Worm (Caenorhabditis elegans) whole organism, midembryonic: Measurements from ENCODE around the gene srx-84.

Source experiments
- T22C8.4 ChIP-seq: fragments of 200-800 bp; sonication (Bioruptor generic); IDR thresholded peaks from 2 replicates; pipeline ENCODE4 v1.3.6; 2022; ENCODE audit warnings: missing genetic modification characterization, missing compliant biosample characterization
- cog-1 ChIP-seq: sonication (generic microtip); optimal IDR thresholded peaks from 2 replicates; lab custom pipeline; 2016; ENCODE audit warnings: missing genetic modification characterization, missing compliant biosample characterization
- flt-1 ChIP-seq: fragments of 200-800 bp; sonication (Bioruptor generic); IDR thresholded peaks from 2 replicates; pipeline ENCODE4 v1.3.6; 2022; ENCODE audit warnings: missing genetic modification characterization, missing compliant biosample characterization
- klf-2 ChIP-seq: fragments of 200-800 bp; sonication (Bioruptor generic); conservative IDR thresholded peaks from 2 replicates; pipeline ENCODE4 v1.3.6; 2022; ENCODE audit warnings: missing genetic modification reagents, missing genetic modification characterization, missing compliant biosample characterization
- med-1 ChIP-seq: sonication (generic microtip); optimal IDR thresholded peaks from 2 replicates; lab custom pipeline; 2017; ENCODE audit warnings: missing genetic modification characterization, mild to moderate bottlenecking, missing compliant biosample characterization, antibody characterized with exemption, missing genetic modification reagents; ENCODE audit not compliant: insufficient read depth
- ref-1 ChIP-seq: fragments of 200-800 bp; sonication (Bioruptor generic); conservative IDR thresholded peaks from 2 replicates; pipeline ENCODE4 v1.3.6; 2022; ENCODE audit warnings: missing genetic modification reagents, missing genetic modification characterization, missing compliant biosample characterization
- tab-1 ChIP-seq: fragments of 200-800 bp; sonication (Bioruptor generic); IDR thresholded peaks from 2 replicates; pipeline ENCODE4 v1.3.6; 2022; ENCODE audit warnings: missing genetic modification characterization, missing compliant biosample characterization
- ztf-23 ChIP-seq: fragments of 200-800 bp; sonication (Bioruptor generic); IDR thresholded peaks from 2 replicates; pipeline ENCODE4 v1.3.6; 2022; ENCODE audit warnings: missing genetic modification reagents, missing genetic modification characterization, missing compliant biosample characterization
- ztf-29 ChIP-seq: fragments of 200-800 bp; sonication (Bioruptor generic); IDR thresholded peaks from 2 replicates; pipeline ENCODE4 v1.3.6; 2022; ENCODE audit warnings: missing genetic modification reagents, missing genetic modification characterization, missing compliant biosample characterization

Gene srx-84

DNA sequence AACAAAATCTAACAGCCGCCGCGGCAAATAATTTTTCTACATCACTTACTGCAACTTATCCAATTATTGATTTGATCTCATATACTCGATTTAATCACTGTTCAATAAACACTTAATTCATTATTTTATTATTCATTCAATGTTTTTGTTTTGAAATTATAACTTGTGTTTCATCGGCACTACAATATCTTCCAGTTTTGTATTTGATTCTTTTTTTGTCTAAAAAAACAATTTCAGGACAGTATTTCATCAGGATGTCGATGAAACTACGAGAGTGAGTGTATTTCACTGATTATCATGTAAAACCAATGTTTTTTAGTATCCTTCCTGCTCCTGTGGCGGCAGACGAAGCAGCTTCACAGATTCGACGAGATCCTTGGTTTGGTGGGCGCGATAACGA lies 46.3 kb downstream of the srx-84 start, which contains the start of gene skp-1:
skp-1 (plus strand) TSS at position 238 of the 400 bp plus-strand sequence.
- no peak for TF ChIP-seq ref-1 (GFP tag; lab: Robert Waterston, UW)
- TF ChIP-seq ztf-23 (GFP tag; lab: Robert Waterston, UW), result no peak
- TF ChIP-seq flt-1, result no peak
- TF ChIP-seq ztf-29 (GFP tag; lab: Robert Waterston, UW), result no peak
- no peak for TF ChIP-seq tab-1 (GFP tag; lab: Robert Waterston, UW)
- no peak for TF ChIP-seq med-1 (GFP tag; lab: Kevin White, UChicago)
- TF ChIP-seq T22C8.4 (GFP tag; lab: Robert Waterston, UW), result no peak
- no peak for TF ChIP-seq klf-2
- no peak for TF ChIP-seq cog-1 (tag; lab: Kevin White, UChicago)

- no peak for TF ChIP-seq ref-1 (GFP tag; lab: Robert Waterston, UW)
- TF ChIP-seq flt-1, result no peak
- no peak for TF ChIP-seq tab-1 (GFP tag; lab: Robert Waterston, UW)
- TF ChIP-seq ztf-29 (GFP tag; lab: Robert Waterston, UW), result no peak
- TF ChIP-seq T22C8.4 (GFP tag; lab: Robert Waterston, UW), result no peak
- TF ChIP-seq ztf-23 (GFP tag; lab: Robert Waterston, UW), result no peak
- no peak for TF ChIP-seq cog-1 (tag; lab: Kevin White, UChicago)
- no peak for TF ChIP-seq klf-2
- no peak for TF ChIP-seq med-1 (GFP tag; lab: Kevin White, UChicago)
These were observed 48.9 kb downstream of the srx-84 start for ce11 chrV:11647821-11648220.

- TF ChIP-seq ref-1 (GFP tag; lab: Robert Waterston, UW), result no peak
- no peak for TF ChIP-seq flt-1
- TF ChIP-seq med-1 (GFP tag; lab: Kevin White, UChicago), result no peak
- no peak for TF ChIP-seq klf-2
- no peak for TF ChIP-seq tab-1 (GFP tag; lab: Robert Waterston, UW)
- TF ChIP-seq ztf-23 (GFP tag; lab: Robert Waterston, UW), result no peak
- no peak for TF ChIP-seq cog-1 (tag; lab: Kevin White, UChicago)
- TF ChIP-seq ztf-29 (GFP tag; lab: Robert Waterston, UW), result no peak
- TF ChIP-seq T22C8.4 (GFP tag; lab: Robert Waterston, UW), result no peak
These were observed 49.5 kb downstream of the srx-84 start for ce11 chrV:11648435-11648834.

DNA sequence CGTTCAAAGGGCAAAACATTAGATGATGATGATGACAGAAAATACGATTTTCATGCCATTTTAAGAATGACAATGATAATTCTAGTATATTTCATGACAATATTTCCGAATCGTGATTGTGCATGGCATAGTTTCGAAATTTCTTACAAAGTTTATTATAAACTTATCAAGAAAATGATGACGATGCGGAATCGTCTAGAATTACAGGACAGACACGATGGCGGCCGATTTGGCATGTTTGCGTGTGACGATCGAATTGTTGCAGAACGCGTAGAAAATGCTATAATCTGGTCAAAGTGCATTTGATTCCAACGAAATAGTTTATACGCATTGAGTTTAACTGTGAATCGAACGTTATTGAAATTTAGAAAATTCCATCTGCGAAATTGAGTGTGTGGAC lies 50.3 kb downstream of the srx-84 start:
- TF ChIP-seq flt-1, result no peak
- no peak for TF ChIP-seq tab-1 (GFP tag; lab: Robert Waterston, UW)
- no peak for TF ChIP-seq ref-1 (GFP tag; lab: Robert Waterston, UW)
- TF ChIP-seq klf-2, result no peak
- TF ChIP-seq ztf-29 (GFP tag; lab: Robert Waterston, UW), result no peak
- no peak for TF ChIP-seq ztf-23 (GFP tag; lab: Robert Waterston, UW)
- no peak for TF ChIP-seq med-1 (GFP tag; lab: Kevin White, UChicago)
- no peak for TF ChIP-seq T22C8.4 (GFP tag; lab: Robert Waterston, UW)
- TF ChIP-seq cog-1 (tag; lab: Kevin White, UChicago), result no peak
